Worm (Caenorhabditis elegans): ENCODE measurements around the gene srt-40.

DNA sequence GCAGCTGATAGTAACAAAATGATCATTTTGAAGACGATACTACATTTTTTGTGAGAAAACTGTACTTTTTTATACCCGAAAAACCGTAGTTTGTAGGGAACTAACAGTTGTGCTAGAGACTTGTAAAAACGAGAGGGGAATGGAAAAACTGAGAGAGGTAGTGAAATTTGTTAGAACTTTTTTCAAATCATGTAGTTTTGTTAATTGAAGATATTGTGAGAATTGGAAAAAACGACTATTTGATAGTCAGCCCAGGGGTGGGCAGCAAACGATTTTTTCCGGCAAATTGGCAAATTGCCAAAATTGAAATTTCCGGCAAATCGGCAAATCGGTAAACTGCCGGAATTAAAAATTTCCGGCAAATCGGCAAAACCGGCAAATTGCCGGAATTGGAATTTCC, 43.2 kb upstream of the srt-40 start, which contains the start of gene cyp-33C6:
- no peak for TF ChIP-seq egrh-3 (GFP tag; IDR thresholded peaks at IDR 0.05)
- TF ChIP-seq T26A5.8 (tag; optimal IDR thresholded peaks at IDR 0.05): no peak
- no peak for TF ChIP-seq madf-8 (GFP tag; conservative IDR thresholded peaks at IDR 0.05)
- no peak for TF ChIP-seq hsf-1 (GFP tag; IDR thresholded peaks at IDR 0.05)

Data from whole organism, young adult.